Worm (Caenorhabditis elegans): ENCODE results near the gene aat-6.

DNA sequence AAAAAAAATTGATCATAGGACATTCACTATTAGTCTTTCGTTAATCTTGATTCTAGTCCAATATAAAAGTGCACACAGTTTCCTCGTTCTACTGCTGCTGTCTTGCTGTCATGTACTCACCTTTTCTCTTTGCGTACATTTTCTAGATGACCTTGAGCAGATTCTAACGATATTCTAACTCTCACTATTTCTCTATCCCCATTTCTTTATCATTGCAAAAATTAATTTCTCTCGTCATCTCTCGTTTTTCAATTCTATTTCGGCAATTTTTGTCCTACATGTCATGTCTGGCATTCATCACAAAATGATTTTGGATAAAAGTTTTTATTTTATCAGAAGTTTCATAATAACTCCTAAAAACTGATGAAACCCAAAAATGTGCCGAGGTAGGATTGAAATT, 38.3 kb upstream of the aat-6 start, which contains the start of gene ttll-5:
- TF ChIP-seq dpl-1 (GFP tag; optimal IDR thresholded peaks at IDR 0.05) (no peak), pha-4 (tag; optimal IDR thresholded peaks at IDR 0.05) (no peak), Y56A3A.18 (GFP tag; IDR thresholded peaks at IDR 0.05) (no peak), Y53G8AR.9 (GFP tag; conservative IDR thresholded peaks at IDR 0.05) (no peak), nfya-1 (tag; optimal IDR thresholded peaks at IDR 0.05; ENCODE audit: borderline replicate concordance, insufficient read depth) (no peak), hsf-1 (GFP tag; IDR thresholded peaks at IDR 0.05) (no peak), aptf-2 (GFP tag; conservative IDR thresholded peaks at IDR 0.05) (no peak), T26A5.8 (tag; optimal IDR thresholded peaks at IDR 0.05) (no peak), chd-7 (tag; optimal IDR thresholded peaks at IDR 0.05) (no peak), him-1 (tag; optimal IDR thresholded peaks at IDR 0.05) (no peak)

Data from whole organism, young adult.